Fruit fly (Drosophila melanogaster): ENCODE measurements around the gene CG13599.

Gene CG13599

DNA sequence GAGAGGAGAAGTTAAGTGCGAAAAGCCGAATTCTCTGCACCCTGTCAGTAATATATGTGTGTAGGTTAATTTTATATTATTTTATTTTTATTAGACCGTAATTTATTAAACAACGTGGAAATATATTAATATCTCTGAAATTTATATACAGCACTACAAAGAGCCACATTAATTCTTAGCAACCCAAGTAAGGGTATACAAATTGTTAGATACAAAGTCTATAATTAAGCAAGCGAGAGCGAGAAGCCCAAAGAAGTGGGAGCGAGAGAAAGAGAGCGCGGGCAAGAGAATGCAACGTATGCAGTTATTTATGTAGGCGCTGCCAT lies 44.4 kb upstream of the CG13599 start (continued):
- peak in 1 of 2 experiments; percentile 47 for TF ChIP-seq crp (GFP tag; optimal IDR thresholded peaks at IDR 0.05)
- no peak for TF ChIP-seq CG2129 (GFP tag; IDR thresholded peaks at IDR 0.05; ENCODE audit: partially characterized antibody)
- TF ChIP-seq pho (GFP tag; optimal IDR thresholded peaks at IDR 0.05): no peak
- TF ChIP-seq CTCF (GFP tag; optimal IDR thresholded peaks at IDR 0.05): peak; percentile 47
- peak; percentile 54 for TF ChIP-seq pnt (GFP tag; optimal IDR thresholded peaks at IDR 0.05)
- peak; percentile 91 for TF ChIP-seq CG10654 (GFP tag; optimal IDR thresholded peaks at IDR 0.05)
- peak; percentile 56 for TF ChIP-seq CG7987 (GFP tag; optimal IDR thresholded peaks at IDR 0.05)
- peak; percentile 54 for TF ChIP-seq crol (GFP tag; IDR thresholded peaks at IDR 0.05)
- TF ChIP-seq CG33213 (GFP tag; optimal IDR thresholded peaks at IDR 0.05): no peak
- TF ChIP-seq D (optimal IDR thresholded peaks at IDR 0.05): no peak
- TF ChIP-seq D (GFP tag; optimal IDR thresholded peaks at IDR 0.05): peak; percentile 95
- TF ChIP-seq CG11695 (GFP tag; IDR thresholded peaks at IDR 0.05): peak; percentile 92
- TF ChIP-seq CG13287 (GFP tag; IDR thresholded peaks at IDR 0.05; ENCODE audit: partially characterized antibody): no peak
- no peak for TF ChIP-seq CG6791 (GFP tag; IDR thresholded peaks at IDR 0.05; ENCODE audit: partially characterized antibody)
- TF ChIP-seq Dfd (GFP tag; optimal IDR thresholded peaks at IDR 0.05): no peak
- TF ChIP-seq Dbx (GFP tag; IDR thresholded peaks at IDR 0.05): 0 out of 3 replicates have a peak, but pooled peaks have one; percentile 46
- peak; percentile 84 for TF ChIP-seq CG8290 (GFP tag; optimal IDR thresholded peaks at IDR 0.05)
- TF ChIP-seq CG8290 (tag; optimal IDR thresholded peaks at IDR 0.05): peak in 1 of 2 experiments; percentile 77
- TF ChIP-seq sob (GFP tag; IDR thresholded peaks at IDR 0.05): peak; percentile 91
- TF ChIP-seq Dip2 (GFP tag; IDR thresholded peaks at IDR 0.05): no peak
- peak; percentile 93 for TF ChIP-seq CG10366 (GFP tag; IDR thresholded peaks at IDR 0.05)
- TF ChIP-seq CG4730 (GFP tag; IDR thresholded peaks at IDR 0.05): peak; percentile 89
- peak; percentile 61 for TF ChIP-seq pum (GFP tag; optimal IDR thresholded peaks at IDR 0.05)
- peak; percentile 88 for TF ChIP-seq CG12219 (GFP tag; optimal IDR thresholded peaks at IDR 0.05)
- TF ChIP-seq ci (GFP tag; IDR thresholded peaks at IDR 0.05): peak; percentile 96
- TF ChIP-seq CG10267 (tag; optimal IDR thresholded peaks at IDR 0.05): peak; percentile 94
- TF ChIP-seq nerfin-2 (GFP tag; IDR thresholded peaks at IDR 0.05; ENCODE audit: partially characterized antibody): no peak
- no peak for TF ChIP-seq BEAF-32 (GFP tag; optimal IDR thresholded peaks at IDR 0.05)
- TF ChIP-seq fu2 (GFP tag; optimal IDR thresholded peaks at IDR 0.05): no peak
- peak; percentile 82 for TF ChIP-seq ind (GFP tag; optimal IDR thresholded peaks at IDR 0.05)
- TF ChIP-seq da (GFP tag; optimal IDR thresholded peaks at IDR 0.05): no peak
- TF ChIP-seq amos (GFP tag; IDR thresholded peaks at IDR 0.05; ENCODE audit: partially characterized antibody): no peak
- peak; percentile 97 for TF ChIP-seq Ssrp (tag; optimal IDR thresholded peaks at IDR 0.05)
- no peak for TF ChIP-seq repo (GFP tag; optimal IDR thresholded peaks at IDR 0.05)
- peak; percentile 91 for TF ChIP-seq CG4820 (GFP tag; optimal IDR thresholded peaks at IDR 0.05)
- peak; percentile 71 for TF ChIP-seq CG11723 (GFP tag; optimal IDR thresholded peaks at IDR 0.05)
- TF ChIP-seq Atf3 (GFP tag; optimal IDR thresholded peaks at IDR 0.05): peak; percentile 19
- TF ChIP-seq Xbp1 (GFP tag; optimal IDR thresholded peaks at IDR 0.05): peak; percentile 92
- no peak for TF ChIP-seq CG34376 (GFP tag; optimal IDR thresholded peaks at IDR 0.05)
- no peak for TF ChIP-seq ash1 (GFP tag; optimal IDR thresholded peaks at IDR 0.05)
- peak; percentile 73 for TF ChIP-seq cato (GFP tag; optimal IDR thresholded peaks at IDR 0.05; ENCODE audit: borderline replicate concordance)
- TF ChIP-seq Elba2 (GFP tag; optimal IDR thresholded peaks at IDR 0.05): no peak
- no peak for TF ChIP-seq ERR (GFP tag; optimal IDR thresholded peaks at IDR 0.05)
- peak; percentile 94 for TF ChIP-seq CG1529 (GFP tag; optimal IDR thresholded peaks at IDR 0.05)
- TF ChIP-seq CG6654 (GFP tag; optimal IDR thresholded peaks at IDR 0.05): peak; percentile 78
- no peak for TF ChIP-seq lov (optimal IDR thresholded peaks at IDR 0.05)
- TF ChIP-seq lov (GFP tag; IDR thresholded peaks at IDR 0.05): peak; percentile 96
- peak; percentile 70 for TF ChIP-seq z (GFP tag; IDR thresholded peaks at IDR 0.05)
- peak; percentile 68 for TF ChIP-seq CG9932 (GFP tag; IDR thresholded peaks at IDR 0.05)
- TF ChIP-seq inv (GFP tag; IDR thresholded peaks at IDR 0.05; ENCODE audit: partially characterized antibody): no peak
- peak; percentile 94 for TF ChIP-seq lmd (GFP tag; IDR thresholded peaks at IDR 0.05)
- peak; percentile 91 for TF ChIP-seq dan (GFP tag; IDR thresholded peaks at IDR 0.05)
- TF ChIP-seq Dref (GFP tag; IDR thresholded peaks at IDR 0.05): no peak
